Fruit fly (Drosophila melanogaster): ENCODE measurements around the gene cdm.

DNA sequence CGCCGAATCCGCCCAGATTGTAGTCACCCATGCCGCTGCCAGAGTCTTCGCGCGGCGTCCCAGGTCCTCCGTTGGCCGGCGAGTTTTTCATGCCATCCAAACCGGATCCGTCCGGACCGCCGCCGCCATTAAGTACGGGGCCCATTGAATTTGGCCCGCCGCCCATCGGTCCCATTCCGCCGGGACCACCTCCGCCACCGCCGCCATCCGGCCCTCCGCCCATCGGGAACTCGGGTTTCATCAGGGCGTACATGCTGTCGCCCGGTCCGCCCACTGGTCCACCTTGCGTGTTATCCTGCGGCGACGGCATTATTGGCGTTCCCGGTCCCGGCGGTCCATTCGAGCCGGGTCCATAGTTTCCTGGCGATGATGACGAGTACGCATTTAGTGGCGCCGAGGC is 12.0 kb upstream of the cdm start:
- TF ChIP-seq CG17802 (tag; optimal IDR thresholded peaks at IDR 0.05) (no peak), prd (optimal IDR thresholded peaks at IDR 0.05) (no peak), prd (GFP tag; IDR thresholded peaks at IDR 0.05) (no peak), C15 (GFP tag; IDR thresholded peaks at IDR 0.05) (no peak), Oaz (GFP tag; IDR thresholded peaks at IDR 0.05) (no peak), btn (GFP tag; optimal IDR thresholded peaks at IDR 0.05) (no peak), lbe (GFP tag; optimal IDR thresholded peaks at IDR 0.05) (no peak), Doc3 (GFP tag; IDR thresholded peaks at IDR 0.05; ENCODE audit: partially characterized antibody) (no peak), CG3995 (GFP tag; optimal IDR thresholded peaks at IDR 0.05) (no peak), Usf (GFP tag; optimal IDR thresholded peaks at IDR 0.05) (no peak), HmgZ (tag; optimal IDR thresholded peaks at IDR 0.05) (no peak), gcm2 (GFP tag; optimal IDR thresholded peaks at IDR 0.05) (no peak)
